Fruit fly (Drosophila melanogaster): ENCODE data around the gene ninaA.

ninaA gene

DNA sequence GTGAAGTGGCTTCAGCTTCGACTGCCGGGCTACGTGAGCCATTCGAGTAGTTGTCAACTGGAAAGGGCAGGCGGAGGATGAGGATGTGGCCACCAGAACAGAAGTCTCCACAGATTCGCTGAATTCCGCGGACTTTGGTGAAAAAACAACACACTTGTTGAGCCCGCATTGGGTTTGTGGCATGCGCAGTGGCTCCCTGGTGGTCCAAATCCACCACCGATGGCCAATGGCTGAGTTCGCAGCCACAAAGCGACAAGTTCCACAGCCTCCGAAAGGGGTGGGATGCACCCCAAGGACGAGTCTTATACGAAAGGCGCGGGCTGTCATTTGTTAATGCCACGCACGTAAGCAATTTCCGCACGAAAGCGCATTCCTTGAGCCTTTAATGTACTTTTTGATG is 41.6 kb downstream of the ninaA start:
- TF ChIP-seq noc (tag; optimal IDR thresholded peaks at IDR 0.05) = no peak

DNA sequence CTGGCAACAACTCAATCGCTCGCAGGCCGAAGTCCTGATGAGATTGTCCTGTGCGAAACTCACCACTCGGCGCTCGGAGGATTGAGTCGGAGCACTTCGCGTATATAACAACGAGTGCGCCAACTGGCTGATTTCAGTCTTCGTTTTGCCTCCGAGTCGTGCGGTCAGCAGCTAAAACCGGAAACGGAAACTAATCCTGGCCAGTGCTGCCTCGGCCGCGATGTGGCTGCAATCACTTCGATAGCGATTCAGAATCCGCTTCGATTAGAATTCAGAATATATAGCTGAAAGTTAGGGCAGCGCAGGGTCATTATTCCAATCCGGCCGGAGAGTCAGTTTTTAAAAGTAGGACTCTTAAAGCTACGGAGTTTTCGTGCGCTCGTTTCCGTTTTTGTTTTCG is 45.6 kb downstream of the ninaA start, which contains the start of gene Tmtc2:
TSS of gene Tmtc2 (plus strand) at position 134 of the 400 bp plus-strand sequence.
- no peak for TF ChIP-seq noc (tag; optimal IDR thresholded peaks at IDR 0.05)

All from whole organism, larva.